Fruit fly (Drosophila melanogaster) whole organism, wandering third instar larva: ENCODE results near the gene tll.

ENCODE experiments used
- CrebA ChIP-seq: fragments of 200-800 bp; sonication (Bioruptor generic); optimal IDR thresholded peaks from 2 replicates; lab custom pipeline; 2016; ENCODE audit warnings: missing biosample characterization, mild to moderate bottlenecking, missing genetic modification characterization, borderline replicate concordance
- Dfd ChIP-seq: fragments of >200 bp; optimal IDR thresholded peaks from 2 replicates; lab custom pipeline; 2017; ENCODE audit warnings: missing biosample characterization, missing genetic modification characterization
- HLH106 ChIP-seq: fragments of 200-800 bp; optimal IDR thresholded peaks from 3 replicates; lab custom pipeline; 2019; ENCODE audit warnings: missing biosample characterization, mild to moderate bottlenecking, missing genetic modification characterization, moderate library complexity
- Mio ChIP-seq: sonication (Bioruptor generic); optimal IDR thresholded peaks from 2 replicates; lab custom pipeline; 2016; ENCODE audit warnings: missing biosample characterization, missing genetic modification characterization
- Myc ChIP-seq: fragments of >200 bp; optimal IDR thresholded peaks from 2 replicates; lab custom pipeline; 2017
- OdsH ChIP-seq: fragments of 200-800 bp; sonication (Bioruptor generic); optimal IDR thresholded peaks from 2 replicates; lab custom pipeline; 2016; ENCODE audit warnings: missing biosample characterization, mild to moderate bottlenecking, missing genetic modification characterization
- dl ChIP-seq, 2 experiments: fragments of 175-275, 200-275 bp in 1 of 2; fragments of 200-275 bp in 1 of 2; sonication (Bioruptor generic); optimal IDR thresholded peaks; lab custom pipeline; 2018; ENCODE audit warnings: mild to moderate bottlenecking in 2 of 2, missing biosample characterization in 2 of 2, missing genetic modification characterization in 2 of 2, moderate library complexity in 2 of 2; ENCODE audit not compliant: partially characterized antibody in 2 of 2, insufficient read depth in 1 of 2
- dsf ChIP-seq: sonication (Bioruptor generic); optimal IDR thresholded peaks from 2 replicates; lab custom pipeline; 2016; ENCODE audit warnings: missing biosample characterization, missing genetic modification characterization, borderline replicate concordance
- h ChIP-seq: fragments of 200-800 bp; sonication (Bioruptor generic); optimal IDR thresholded peaks from 3 replicates; lab custom pipeline; 2016; ENCODE audit warnings: missing biosample characterization, mild to moderate bottlenecking, missing genetic modification characterization
- rgr ChIP-seq: fragments of 200-800 bp; sonication (Bioruptor generic); optimal IDR thresholded peaks from 3 replicates; lab custom pipeline; 2016; ENCODE audit warnings: missing biosample characterization, mild to moderate bottlenecking, missing genetic modification characterization
- sv ChIP-seq: fragments of 200-800 bp; sonication (Bioruptor generic); optimal IDR thresholded peaks from 3 replicates; lab custom pipeline; 2016; ENCODE audit warnings: missing biosample characterization, missing genetic modification characterization
- usp ChIP-seq: fragments of >200 bp; optimal IDR thresholded peaks from 2 replicates; lab custom pipeline; 2017; ENCODE audit warnings: missing biosample characterization, missing genetic modification characterization

- TF ChIP-seq Mio (GFP tag; lab: Kevin White, UChicago) (no peak), rgr (GFP tag; lab: Kevin White, UChicago) (no peak), h (GFP tag; lab: Kevin White, UChicago) (no peak), usp (no peak), OdsH (GFP tag; lab: Kevin White, UChicago) (no peak), Dfd (GFP tag; lab: Kevin White, UChicago) (no peak), CrebA (GFP tag; lab: Kevin White, UChicago) (no peak), HLH106 (tag; lab: Kevin White, UChicago) (no peak), dsf (GFP tag; lab: Kevin White, UChicago) (no peak), dl (GFP tag; optimal IDR thresholded peaks at IDR 0.05; lab: Kevin White, UChicago; ENCODE audit: insufficient read depth in 1 of 2, partially characterized antibody in 2 of 2) (no peak), Myc (lab: Kevin White, UChicago) (no peak), sv (no peak)
Measured at dm6 chr3R:30862471-30862870, 10.4 kb downstream of the tll start.
